Worm (Caenorhabditis elegans): Measurements from ENCODE around the gene npr-5.

Gene npr-5

DNA sequence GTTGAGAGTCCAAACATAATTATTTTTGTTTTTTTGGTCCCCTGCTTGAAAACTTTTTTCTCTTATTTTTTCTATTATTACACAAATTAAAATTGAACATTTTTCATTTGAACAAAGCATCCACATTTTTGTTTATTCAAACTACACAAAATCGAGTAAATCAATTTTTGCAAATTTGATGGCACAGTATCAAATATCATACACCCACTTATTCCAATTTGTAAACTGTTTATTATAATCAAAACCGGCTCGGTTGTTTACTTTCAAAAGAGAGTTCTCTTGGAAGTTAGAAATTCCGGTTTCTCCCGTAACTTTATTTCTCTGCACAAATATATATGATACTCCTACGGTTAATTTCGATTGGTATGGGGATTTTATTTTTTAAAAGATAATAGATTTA is 13.5 kb downstream of the npr-5 start, which contains the start of gene lgc-26:
Gene lgc-26, plus strand, starts transcription at position 301 of the 400 bp plus-strand sequence.
- TF ChIP-seq tbx-11 (GFP tag; IDR thresholded peaks at IDR 0.05) (no peak), scrt-1 (GFP tag; IDR thresholded peaks at IDR 0.05) (no peak), hnd-1 (tag; optimal IDR thresholded peaks at IDR 0.05) (no peak), B0310.2 (tag; optimal IDR thresholded peaks at IDR 0.05) (no peak), ets-7 (tag; optimal IDR thresholded peaks at IDR 0.05) (no peak), hmbx-1 (tag; optimal IDR thresholded peaks at IDR 0.05) (no peak), sea-1 (GFP tag; conservative IDR thresholded peaks at IDR 0.05) (no peak), tra-4 (tag; optimal IDR thresholded peaks at IDR 0.05) (no peak), hmg-4 (GFP tag; optimal IDR thresholded peaks at IDR 0.05) (no peak), pes-1 (GFP tag; IDR thresholded peaks at IDR 0.05) (no peak), flt-1 (GFP tag; IDR thresholded peaks at IDR 0.05) (no peak), tbx-37 (GFP tag; conservative IDR thresholded peaks at IDR 0.05) (no peak), ceh-36 (tag; optimal IDR thresholded peaks at IDR 0.05) (no peak), ama-1 (optimal IDR thresholded peaks at IDR 0.05) (no peak)

ce11 chrV:265062-265963 is 16.2 kb downstream of the npr-5 start:
- peak; percentile 24 for TF ChIP-seq hnd-1 (tag; optimal IDR thresholded peaks at IDR 0.05)
- TF ChIP-seq tra-4 (tag; optimal IDR thresholded peaks at IDR 0.05): peak; percentile 28

DNA sequence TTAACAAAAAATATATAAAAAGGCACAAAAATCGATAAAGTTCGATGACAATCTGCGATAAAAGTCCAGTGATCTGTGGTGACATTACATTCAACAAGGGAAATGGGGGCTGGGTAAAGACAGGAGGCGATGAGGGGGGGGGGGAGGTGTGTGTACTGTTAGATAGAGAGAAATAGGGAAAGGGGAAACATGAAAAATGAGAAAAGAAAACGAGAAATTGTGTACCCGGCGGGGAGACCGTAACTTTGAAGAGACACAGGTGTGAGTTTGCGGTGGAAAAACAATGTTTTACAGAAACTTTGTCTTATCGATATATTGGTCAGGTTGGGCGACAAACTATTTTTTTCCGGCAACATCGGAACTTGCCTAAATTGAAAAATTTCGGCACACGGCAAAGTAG is 21.2 kb downstream of the npr-5 start:
- no peak for TF ChIP-seq scrt-1 (GFP tag; IDR thresholded peaks at IDR 0.05)
- TF ChIP-seq tbx-11 (GFP tag; IDR thresholded peaks at IDR 0.05): 0 out of 2 replicates have a peak, but pooled peaks have one; percentile 28

- no peak for TF ChIP-seq tbx-11 (GFP tag; IDR thresholded peaks at IDR 0.05)
Measured at ce11 chrV:258730-259129, 22.8 kb downstream of the npr-5 start, which contains the start of gene nhr-204. Gene nhr-204 (minus strand): TSS chrV:258830.

DNA sequence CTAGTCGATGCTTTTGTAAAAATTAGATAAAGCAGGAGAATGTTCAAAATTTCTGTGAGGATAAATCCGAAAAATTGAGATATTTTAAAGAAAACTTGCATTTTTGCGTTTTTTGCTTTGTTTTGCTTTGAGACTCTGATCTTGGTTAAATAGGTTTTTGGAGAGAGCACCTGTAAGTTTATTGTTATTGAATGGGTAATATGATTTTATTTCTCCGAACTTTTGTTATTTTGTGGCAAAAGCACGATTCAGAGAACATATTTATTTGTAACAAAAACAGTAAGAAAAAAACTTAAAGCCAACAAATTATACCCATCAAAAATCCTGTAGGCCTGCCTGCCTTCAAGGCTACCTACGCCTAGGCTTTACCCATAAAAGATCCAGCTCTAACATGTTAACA is 26.9 kb downstream of the npr-5 start, which contains the start of gene str-121:
Gene str-121, minus strand, starts transcription at position 101 of the 400 bp plus-strand sequence.
- no peak for TF ChIP-seq sea-1 (GFP tag; conservative IDR thresholded peaks at IDR 0.05)

DNA sequence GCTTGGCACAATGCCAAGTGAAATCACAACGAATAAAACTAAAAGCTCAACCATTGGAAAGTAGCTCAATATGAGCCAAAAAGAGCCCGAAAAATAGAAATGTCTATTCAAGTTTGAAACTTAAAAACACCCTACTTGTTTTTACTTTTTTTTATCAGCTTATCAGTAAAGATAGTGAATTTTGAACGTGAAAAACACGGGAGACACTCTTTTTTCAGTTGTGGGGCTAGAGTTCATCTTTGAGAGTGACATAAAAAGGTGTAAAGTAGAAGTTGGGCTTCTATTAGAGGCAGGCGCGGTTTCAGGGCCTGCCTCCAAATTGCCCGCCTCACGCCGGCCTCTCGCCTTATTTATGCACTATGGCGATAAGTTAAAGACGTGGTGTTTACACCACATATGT is 29.9 kb downstream of the npr-5 start, which contains the start of gene oac-39:
Gene oac-39, minus strand, starts transcription at position 101 of the 400 bp plus-strand sequence.
- TF ChIP-seq aly-1 (tag; optimal IDR thresholded peaks at IDR 0.05) (no peak), B0310.2 (tag; optimal IDR thresholded peaks at IDR 0.05) (no peak), ceh-36 (tag; optimal IDR thresholded peaks at IDR 0.05) (no peak), tbx-37 (GFP tag; conservative IDR thresholded peaks at IDR 0.05) (no peak), ets-7 (tag; optimal IDR thresholded peaks at IDR 0.05) (no peak), ama-1 (optimal IDR thresholded peaks at IDR 0.05) (no peak), F13C5.2 (tag; optimal IDR thresholded peaks at IDR 0.05) (no peak), flt-1 (GFP tag; IDR thresholded peaks at IDR 0.05) (no peak), pes-1 (GFP tag; IDR thresholded peaks at IDR 0.05) (no peak), hnd-1 (tag; optimal IDR thresholded peaks at IDR 0.05) (no peak), tra-4 (tag; optimal IDR thresholded peaks at IDR 0.05) (no peak), scrt-1 (GFP tag; IDR thresholded peaks at IDR 0.05) (no peak), sea-1 (GFP tag; conservative IDR thresholded peaks at IDR 0.05) (no peak), hmbx-1 (tag; optimal IDR thresholded peaks at IDR 0.05) (no peak), ceh-13 (GFP tag; optimal IDR thresholded peaks at IDR 0.05) (no peak)

DNA sequence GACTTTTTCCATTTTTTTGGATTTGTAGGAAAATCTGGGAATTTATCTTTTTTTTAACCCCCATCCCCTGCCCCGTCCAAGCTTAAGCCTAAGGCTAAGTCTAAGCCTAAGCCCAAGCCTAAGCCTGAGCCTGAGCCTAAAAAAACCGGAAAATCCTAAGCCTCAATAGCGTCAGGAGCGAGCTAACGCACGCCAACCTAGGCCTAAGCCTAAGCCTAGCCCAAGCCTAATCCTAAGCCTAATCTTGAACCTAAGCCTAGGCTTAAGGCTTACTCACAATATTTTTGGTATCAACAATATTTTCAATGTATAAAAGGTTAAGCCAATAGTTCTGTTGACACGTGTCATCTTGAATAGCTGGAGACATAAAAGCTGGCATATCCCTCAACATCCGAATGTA is 32.9 kb downstream of the npr-5 start:
- peak; percentile 55 for TF ChIP-seq ceh-36 (tag; optimal IDR thresholded peaks at IDR 0.05)
- TF ChIP-seq ama-1 (optimal IDR thresholded peaks at IDR 0.05): no peak

- TF ChIP-seq hmg-4 (GFP tag; optimal IDR thresholded peaks at IDR 0.05) (no peak), aly-1 (tag; optimal IDR thresholded peaks at IDR 0.05) (no peak), pes-1 (GFP tag; IDR thresholded peaks at IDR 0.05) (no peak), hmbx-1 (tag; optimal IDR thresholded peaks at IDR 0.05) (no peak), tbx-37 (GFP tag; conservative IDR thresholded peaks at IDR 0.05) (no peak), F13C5.2 (tag; optimal IDR thresholded peaks at IDR 0.05) (no peak), ceh-36 (tag; optimal IDR thresholded peaks at IDR 0.05) (no peak), B0310.2 (tag; optimal IDR thresholded peaks at IDR 0.05) (no peak), sea-1 (GFP tag; conservative IDR thresholded peaks at IDR 0.05) (no peak), tbx-11 (GFP tag; IDR thresholded peaks at IDR 0.05) (no peak), tra-4 (tag; optimal IDR thresholded peaks at IDR 0.05) (no peak), hnd-1 (tag; optimal IDR thresholded peaks at IDR 0.05) (no peak), ets-7 (tag; optimal IDR thresholded peaks at IDR 0.05) (no peak), ceh-13 (GFP tag; optimal IDR thresholded peaks at IDR 0.05) (no peak)
Measured at ce11 chrV:247576-247975, 33.9 kb downstream of the npr-5 start.

- TF ChIP-seq ceh-36 (tag; optimal IDR thresholded peaks at IDR 0.05) (no peak), hmbx-1 (tag; optimal IDR thresholded peaks at IDR 0.05) (no peak), ceh-13 (GFP tag; optimal IDR thresholded peaks at IDR 0.05) (no peak), F13C5.2 (tag; optimal IDR thresholded peaks at IDR 0.05) (no peak), sea-1 (GFP tag; conservative IDR thresholded peaks at IDR 0.05) (no peak), scrt-1 (GFP tag; IDR thresholded peaks at IDR 0.05) (no peak), hnd-1 (tag; optimal IDR thresholded peaks at IDR 0.05) (no peak), tbx-11 (GFP tag; IDR thresholded peaks at IDR 0.05) (no peak)
Measured at ce11 chrV:246097-246496, 35.4 kb downstream of the npr-5 start, which contains the start of gene kin-34. Gene kin-34 (minus strand): TSS chrV:246197.
